Fruit fly (Drosophila melanogaster) whole organism, wandering third instar larva: ENCODE results near the gene Nthl1.

Experiments
- Abd-B ChIP-seq: fragments of >200 bp; optimal IDR thresholded peaks from 2 replicates; lab custom pipeline; 2017; ENCODE audit warnings: missing biosample characterization, missing genetic modification characterization
- CG32264 ChIP-seq: fragments of 200-800 bp; sonication (Bioruptor generic); optimal IDR thresholded peaks from 2 replicates; lab custom pipeline; 2016; ENCODE audit warnings: missing biosample characterization, missing genetic modification characterization
- CrebA ChIP-seq: fragments of 200-800 bp; sonication (Bioruptor generic); optimal IDR thresholded peaks from 2 replicates; lab custom pipeline; 2016; ENCODE audit warnings: missing biosample characterization, mild to moderate bottlenecking, missing genetic modification characterization, borderline replicate concordance
- Dfd ChIP-seq: fragments of >200 bp; optimal IDR thresholded peaks from 2 replicates; lab custom pipeline; 2017; ENCODE audit warnings: missing biosample characterization, missing genetic modification characterization
- Dif ChIP-seq: fragments of 200-275, 200-300 bp; sonication (Bioruptor generic); optimal IDR thresholded peaks from 2 replicates; lab custom pipeline; 2018; ENCODE audit warnings: missing biosample characterization, missing genetic modification characterization; ENCODE audit not compliant: partially characterized antibody
- HLH106 ChIP-seq: fragments of 200-800 bp; optimal IDR thresholded peaks from 3 replicates; lab custom pipeline; 2019; ENCODE audit warnings: missing biosample characterization, mild to moderate bottlenecking, missing genetic modification characterization, moderate library complexity
- Hnf4 ChIP-seq: fragments of 200-800 bp; sonication (Bioruptor generic); optimal IDR thresholded peaks from 2 replicates; lab custom pipeline; 2016; ENCODE audit warnings: missing biosample characterization, mild to moderate bottlenecking, missing genetic modification characterization
- Hr78 ChIP-seq: fragments of >200 bp; optimal IDR thresholded peaks from 2 replicates; lab custom pipeline; 2017; ENCODE audit warnings: missing biosample characterization, missing genetic modification characterization
- Hr83 ChIP-seq: fragments of 200-300 bp; sonication (Bioruptor generic); optimal IDR thresholded peaks from 2 replicates; lab custom pipeline; 2016; ENCODE audit warnings: missing biosample characterization, mild to moderate bottlenecking, missing genetic modification characterization, moderate library complexity; ENCODE audit not compliant: poor library complexity, severe bottlenecking
- Jra ChIP-seq: sonication (Bioruptor generic); optimal IDR thresholded peaks from 2 replicates; lab custom pipeline; 2016; ENCODE audit warnings: missing biosample characterization, missing genetic modification characterization
- Mio ChIP-seq: sonication (Bioruptor generic); optimal IDR thresholded peaks from 2 replicates; lab custom pipeline; 2016; ENCODE audit warnings: missing biosample characterization, missing genetic modification characterization
- Myc ChIP-seq: fragments of >200 bp; optimal IDR thresholded peaks from 2 replicates; lab custom pipeline; 2017
- N ChIP-seq: fragments of >200 bp; optimal IDR thresholded peaks from 2 replicates; lab custom pipeline; 2018; ENCODE audit warnings: missing biosample characterization, missing external identifiers, missing genetic modification characterization
- OdsH ChIP-seq: fragments of 200-800 bp; sonication (Bioruptor generic); optimal IDR thresholded peaks from 2 replicates; lab custom pipeline; 2016; ENCODE audit warnings: missing biosample characterization, mild to moderate bottlenecking, missing genetic modification characterization
- Rel ChIP-seq, 2 experiments: fragments of 200-800 bp; sonication (Bioruptor generic) in 1 of 2; optimal IDR thresholded peaks; 2 replicates in 1 of 2; 3 replicates in 1 of 2; lab custom pipeline; 2016 to 2019; ENCODE audit warnings: mild to moderate bottlenecking in 2 of 2, missing biosample characterization in 2 of 2, missing genetic modification characterization in 2 of 2, moderate library complexity in 1 of 2
- Sp1 ChIP-seq: fragments of 200-800 bp; sonication (Bioruptor generic); optimal IDR thresholded peaks from 3 replicates; lab custom pipeline; 2019; ENCODE audit warnings: missing biosample characterization, mild to moderate bottlenecking, missing genetic modification characterization, moderate library complexity
- Vsx2 ChIP-seq: fragments of 200-300, 225-300 bp; sonication (Bioruptor generic); optimal IDR thresholded peaks from 2 replicates; lab custom pipeline; 2018; ENCODE audit warnings: missing biosample characterization, missing genetic modification characterization; ENCODE audit not compliant: partially characterized antibody
- br ChIP-seq: fragments of 200-800 bp; sonication (Bioruptor generic); optimal IDR thresholded peaks from 2 replicates; lab custom pipeline; 2016; ENCODE audit warnings: missing biosample characterization, missing genetic modification characterization
- brk ChIP-seq: fragments of 200-800 bp; sonication (Bioruptor generic); optimal IDR thresholded peaks from 2 replicates; lab custom pipeline; 2016; ENCODE audit warnings: missing biosample characterization, mild to moderate bottlenecking, missing genetic modification characterization
- dmrt93B ChIP-seq: fragments of 200-800 bp; sonication (Bioruptor generic); optimal IDR thresholded peaks from 2 replicates; lab custom pipeline; 2018; ENCODE audit warnings: missing biosample characterization, mild to moderate bottlenecking, missing genetic modification characterization
- dsf ChIP-seq: sonication (Bioruptor generic); optimal IDR thresholded peaks from 2 replicates; lab custom pipeline; 2016; ENCODE audit warnings: missing biosample characterization, missing genetic modification characterization, borderline replicate concordance
- ey ChIP-seq: fragments of 200-800 bp; sonication (Bioruptor generic); optimal IDR thresholded peaks from 2 replicates; lab custom pipeline; 2016; ENCODE audit warnings: missing biosample characterization, missing genetic modification characterization
- foxo ChIP-seq, 2 experiments: fragments of 200-800 bp; sonication (Bioruptor generic); optimal IDR thresholded peaks; 2 replicates in 1 of 2; 3 replicates in 1 of 2; lab custom pipeline; 2016 to 2017; ENCODE audit warnings: missing biosample characterization in 2 of 2, missing genetic modification characterization in 2 of 2
- fru ChIP-seq: fragments of 200-800 bp; sonication (Bioruptor generic); optimal IDR thresholded peaks from 3 replicates; lab custom pipeline; 2016; ENCODE audit warnings: missing biosample characterization, mild to moderate bottlenecking, missing genetic modification characterization
- h ChIP-seq: fragments of 200-800 bp; sonication (Bioruptor generic); optimal IDR thresholded peaks from 3 replicates; lab custom pipeline; 2016; ENCODE audit warnings: missing biosample characterization, mild to moderate bottlenecking, missing genetic modification characterization
- jim ChIP-seq: fragments of 175-275, 200-325 bp; sonication (Bioruptor generic); optimal IDR thresholded peaks from 2 replicates; lab custom pipeline; 2016; ENCODE audit warnings: missing biosample characterization, mild to moderate bottlenecking, missing genetic modification characterization
- psq ChIP-seq: fragments of 200-800 bp; sonication (Bioruptor generic); optimal IDR thresholded peaks from 3 replicates; lab custom pipeline; 2017; ENCODE audit warnings: missing biosample characterization, mild to moderate bottlenecking, missing genetic modification characterization, moderate library complexity
- rgr ChIP-seq: fragments of 200-800 bp; sonication (Bioruptor generic); optimal IDR thresholded peaks from 3 replicates; lab custom pipeline; 2016; ENCODE audit warnings: missing biosample characterization, mild to moderate bottlenecking, missing genetic modification characterization
- sage ChIP-seq: fragments of 200-800 bp; sonication (Bioruptor generic); optimal IDR thresholded peaks from 2 replicates; lab custom pipeline; 2016; ENCODE audit warnings: missing biosample characterization, mild to moderate bottlenecking, missing genetic modification characterization
- sv ChIP-seq: fragments of 200-800 bp; sonication (Bioruptor generic); optimal IDR thresholded peaks from 3 replicates; lab custom pipeline; 2016; ENCODE audit warnings: missing biosample characterization, missing genetic modification characterization
- tai ChIP-seq: sonication (Bioruptor generic); optimal IDR thresholded peaks from 2 replicates; lab custom pipeline; 2016; ENCODE audit warnings: missing biosample characterization, missing genetic modification characterization
- usp ChIP-seq: fragments of >200 bp; optimal IDR thresholded peaks from 2 replicates; lab custom pipeline; 2017; ENCODE audit warnings: missing biosample characterization, missing genetic modification characterization

The Nthl1 gene

DNA sequence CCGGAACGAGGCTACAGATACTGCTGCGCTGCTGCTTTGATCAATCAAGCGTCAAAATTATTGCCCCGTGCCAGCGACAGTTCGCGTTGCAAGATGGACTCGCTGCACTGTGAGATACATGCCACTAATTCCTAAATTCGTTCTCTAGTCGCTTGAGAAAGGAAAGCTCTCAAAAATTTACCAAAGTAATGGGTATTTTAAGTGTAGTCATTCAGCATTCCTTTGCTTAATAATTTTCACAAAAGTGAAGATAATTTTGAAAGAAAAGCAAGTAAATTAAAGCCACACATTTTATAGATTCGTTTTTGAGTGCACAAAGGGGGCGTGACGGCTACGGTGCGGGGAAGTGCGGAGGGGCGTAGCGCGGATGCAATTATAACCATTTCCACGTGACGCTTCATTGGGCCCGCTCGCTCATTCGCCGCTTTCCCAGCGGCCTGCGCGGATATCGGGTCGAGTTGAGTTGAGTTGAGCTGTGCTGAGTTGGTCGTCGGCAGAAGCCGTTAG lies 32.4 kb upstream of the Nthl1 start:
- TF ChIP-seq br (GFP tag; lab: Kevin White, UChicago) (no peak), Hnf4 (no peak), Sp1 (GFP tag; lab: Kevin White, UChicago) (no peak), Myc (lab: Kevin White, UChicago) (no peak), jim (GFP tag; lab: Kevin White, UChicago) (no peak), Hr78 (GFP tag; lab: Kevin White, UChicago) (no peak), Dfd (no peak), dmrt93B (GFP tag; lab: Kevin White, UChicago) (no peak), Abd-B (no peak), sage (no peak)

- TF ChIP-seq Vsx2 (no peak), N (GFP tag; lab: Kevin White, UChicago) (no peak), Myc (lab: Kevin White, UChicago) (no peak), Hr83 (GFP tag; lab: Kevin White, UChicago) (no peak), sv (GFP tag; lab: Kevin White, UChicago) (no peak), Dfd (no peak), tai (GFP tag; lab: Kevin White, UChicago) (no peak), Hr78 (GFP tag; lab: Kevin White, UChicago) (no peak), OdsH (GFP tag; lab: Kevin White, UChicago) (no peak), Hnf4 (no peak), jim (GFP tag; lab: Kevin White, UChicago) (no peak), CG32264 (GFP tag; lab: Kevin White, UChicago) (no peak), h (GFP tag; lab: Kevin White, UChicago) (no peak), dmrt93B (GFP tag; lab: Kevin White, UChicago) (no peak)
Measured at dm6 chr2L:20957968-20958367, 30.3 kb upstream of the Nthl1 start.

dm6 chr2L:20957266-20957665 lies 29.6 kb upstream of the Nthl1 start:
- TF ChIP-seq rgr (no peak), Rel (GFP tag; optimal IDR thresholded peaks at IDR 0.05; lab: Kevin White, UChicago) (no peak), Rel (tag; optimal IDR thresholded peaks at IDR 0.05; lab: Kevin White, UChicago) (peak; percentile 78), jim (GFP tag; lab: Kevin White, UChicago) (no peak), Dfd (peak; percentile 19), dsf (no peak), CG32264 (GFP tag; lab: Kevin White, UChicago) (no peak)
- TF ChIP-seq, all 38 proteins: peak for 2

DNA sequence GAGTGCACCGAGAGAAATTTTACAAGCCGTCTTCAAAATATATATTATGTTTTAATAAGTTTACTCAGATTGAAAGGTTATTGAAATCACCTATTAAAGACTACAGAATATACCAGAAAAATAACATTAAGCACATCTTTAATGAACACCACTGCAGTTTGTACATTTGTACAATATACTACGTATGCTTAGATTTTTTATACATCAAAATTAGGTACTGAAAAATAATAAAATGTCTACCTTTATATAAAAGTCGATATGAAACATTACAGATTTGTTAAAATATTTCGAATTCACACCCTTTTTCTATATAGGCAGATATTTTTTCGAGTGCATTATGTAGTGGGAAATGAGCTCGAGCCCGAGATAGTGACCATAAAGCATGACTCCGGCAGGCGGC lies 29.2 kb upstream of the Nthl1 start:
- TF ChIP-seq rgr, result peak; percentile 5
- TF ChIP-seq HLH106 (tag; lab: Kevin White, UChicago), result peak; percentile 72
- peak; percentile 41 for TF ChIP-seq psq (GFP tag; lab: Kevin White, UChicago)
- no peak for TF ChIP-seq brk (GFP tag; lab: Kevin White, UChicago)
- no peak for TF ChIP-seq ey (GFP tag; lab: Kevin White, UChicago)
- no peak for TF ChIP-seq CrebA
- TF ChIP-seq foxo (GFP tag; optimal IDR thresholded peaks at IDR 0.05; lab: Kevin White, UChicago), result peak in 1 of 2 experiments; percentile 57
- TF ChIP-seq Hr78 (GFP tag; lab: Kevin White, UChicago), result no peak
- TF ChIP-seq fru, result peak; percentile 53
- TF ChIP-seq h (GFP tag; lab: Kevin White, UChicago), result peak; percentile 49
- TF ChIP-seq Rel (GFP tag; optimal IDR thresholded peaks at IDR 0.05; lab: Kevin White, UChicago), result no peak
- TF ChIP-seq Rel (tag; optimal IDR thresholded peaks at IDR 0.05; lab: Kevin White, UChicago), result no peak
- TF ChIP-seq Sp1 (GFP tag; lab: Kevin White, UChicago), result peak; percentile 67
- no peak for TF ChIP-seq usp (GFP tag; lab: Kevin White, UChicago)
- no peak for TF ChIP-seq sage
- TF ChIP-seq tai (GFP tag; lab: Kevin White, UChicago), result no peak
- TF ChIP-seq Jra (GFP tag; lab: Kevin White, UChicago), result no peak
- TF ChIP-seq Vsx2, result no peak
- peak; percentile 18 for TF ChIP-seq OdsH (GFP tag; lab: Kevin White, UChicago)
- no peak for TF ChIP-seq Mio (GFP tag; lab: Kevin White, UChicago)
- no peak for TF ChIP-seq Dif (GFP tag; lab: Kevin White, UChicago)
